Worm (Caenorhabditis elegans): ENCODE data around the gene W06F12.3.

W06F12.3 gene

DNA sequence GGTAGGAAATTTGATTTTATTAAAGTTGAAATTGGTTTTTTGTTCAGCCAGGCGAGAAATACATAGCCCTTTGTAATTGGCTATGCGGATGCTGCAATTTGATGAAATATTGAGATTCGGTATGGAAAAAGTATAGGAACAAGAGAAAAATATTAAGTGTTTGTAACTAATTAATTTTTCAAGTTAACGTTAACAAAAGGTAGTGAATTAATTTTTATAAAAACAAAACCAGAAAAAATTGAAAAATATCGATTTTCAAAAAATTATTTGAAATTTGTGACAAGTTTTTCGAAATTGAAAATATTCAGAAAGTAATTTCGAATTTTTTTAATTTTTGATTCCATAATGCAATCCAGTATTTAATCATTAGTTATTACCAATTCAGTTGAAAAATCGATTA, 3.2 kb upstream of the W06F12.3 start, which contains the start of gene W06F12.2:
TSS of gene W06F12.2 (minus strand) at position 101 of the 400 bp plus-strand sequence.
- TF ChIP-seq mxl-1 (tag; optimal IDR thresholded peaks at IDR 0.05) = no peak
- no peak for TF ChIP-seq ztf-25 (GFP tag; IDR thresholded peaks at IDR 0.05)
- no peak for TF ChIP-seq F23B12.7 (tag; optimal IDR thresholded peaks at IDR 0.05; ENCODE audit: insufficient read depth)
- TF ChIP-seq rcor-1 (GFP tag; IDR thresholded peaks at IDR 0.05) = no peak
- no peak for TF ChIP-seq let-607 (tag; optimal IDR thresholded peaks at IDR 0.05)
- TF ChIP-seq egl-44 (GFP tag; IDR thresholded peaks at IDR 0.05) = no peak
- TF ChIP-seq F37B4.10 (GFP tag; IDR thresholded peaks at IDR 0.05) = no peak
- TF ChIP-seq cebp-2 (GFP tag; IDR thresholded peaks at IDR 0.05) = no peak
- TF ChIP-seq C17E4.6 (GFP tag; IDR thresholded peaks at IDR 0.05) = no peak
- no peak for TF ChIP-seq nhr-179 (tag; optimal IDR thresholded peaks at IDR 0.05)
- no peak for TF ChIP-seq dpff-1 (tag; optimal IDR thresholded peaks at IDR 0.05)
- TF ChIP-seq rpc-1 (optimal IDR thresholded peaks at IDR 0.05) = no peak
- no peak for TF ChIP-seq rpc-1 (tag; optimal IDR thresholded peaks at IDR 0.05)
- no peak for TF ChIP-seq him-1 (tag; optimal IDR thresholded peaks at IDR 0.05)
- no peak for TF ChIP-seq pha-4 (tag; optimal IDR thresholded peaks at IDR 0.05)
- TF ChIP-seq snpc-1.1 (tag; optimal IDR thresholded peaks at IDR 0.05; ENCODE audit: insufficient read depth) = no peak
- no peak for TF ChIP-seq egrh-3 (GFP tag; IDR thresholded peaks at IDR 0.05)
- TF ChIP-seq lin-40 (tag; optimal IDR thresholded peaks at IDR 0.05) = no peak

- TF ChIP-seq hmg-1.2 (GFP tag; IDR thresholded peaks at IDR 0.05) (peak; percentile 5; the same call in 1 of the 2 replicates), ztf-25 (GFP tag; IDR thresholded peaks at IDR 0.05) (no peak), ztf-28 (GFP tag; IDR thresholded peaks at IDR 0.05) (no peak)
These were observed 2.2 kb upstream of the W06F12.3 start for ce11 chrIII:13732665-13733064.

DNA sequence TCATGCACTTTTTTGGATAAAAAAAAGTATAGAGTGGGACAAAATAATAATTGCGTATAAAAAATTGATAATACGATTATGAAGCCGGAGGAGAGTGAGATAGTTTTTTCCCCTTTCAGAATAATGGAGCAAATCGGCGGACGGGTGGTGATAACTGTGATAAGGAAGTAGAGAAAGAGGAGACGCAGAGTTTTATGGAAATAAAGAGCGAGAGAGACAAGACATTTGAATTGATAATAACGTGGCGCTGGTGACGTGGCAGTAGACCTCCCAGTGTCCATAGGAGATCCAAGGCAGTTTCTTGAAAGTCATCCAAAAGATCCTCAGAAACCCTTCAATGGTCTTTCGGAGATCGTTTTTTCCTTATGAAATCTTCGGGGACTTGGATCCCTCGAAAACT, 997 bp upstream of the W06F12.3 start:
- peak; percentile 74 to 90 for TF ChIP-seq let-607 (tag; optimal IDR thresholded peaks at IDR 0.05)
- TF ChIP-seq nhr-80 (tag; optimal IDR thresholded peaks at IDR 0.05) = peak; percentile 78
- TF ChIP-seq F57C9.4 (tag; optimal IDR thresholded peaks at IDR 0.05) = no peak
- TF ChIP-seq nfyb-1 (GFP tag; IDR thresholded peaks at IDR 0.05) = 0 out of 2 replicates have a peak, but pooled peaks have one; percentile 13
- TF ChIP-seq tbp1 (GFP tag; optimal IDR thresholded peaks at IDR 0.05) = peak; percentile 7
- TF ChIP-seq repo-1 (tag; optimal IDR thresholded peaks at IDR 0.05) = no peak

ce11 chrIII:13741410-13741809, 6.6 kb downstream of the W06F12.3 start:
- TF ChIP-seq snpc-3.4 (tag; optimal IDR thresholded peaks at IDR 0.05) (no peak), ztf-6 (GFP tag; IDR thresholded peaks at IDR 0.05) (no peak), mxl-1 (tag; optimal IDR thresholded peaks at IDR 0.05) (no peak), pha-4 (tag; optimal IDR thresholded peaks at IDR 0.05) (no peak), B0336.3 (GFP tag; IDR thresholded peaks at IDR 0.05) (no peak), sptf-2 (GFP tag; optimal IDR thresholded peaks at IDR 0.05) (no peak), hlh-12 (tag; optimal IDR thresholded peaks at IDR 0.05) (no peak), ceh-100 (GFP tag; IDR thresholded peaks at IDR 0.05) (peak; percentile 16; the same call in 1 of the 2 replicates), madf-3 (GFP tag; IDR thresholded peaks at IDR 0.05) (0 out of 2 replicates have a peak, but pooled peaks have one; percentile 25), rcor-1 (GFP tag; IDR thresholded peaks at IDR 0.05) (no peak), nhr-179 (tag; optimal IDR thresholded peaks at IDR 0.05) (no peak), lin-35 (GFP tag; optimal IDR thresholded peaks at IDR 0.05) (no peak), attf-5 (GFP tag; optimal IDR thresholded peaks at IDR 0.05) (no peak), F39B2.1 (GFP tag; IDR thresholded peaks at IDR 0.05) (no peak)

Measured in whole organism, young adult.